Fruit fly (Drosophila melanogaster) whole organism, embryonic: ENCODE results near the gene Nnp-1.

Experiments
- ATbp ChIP-seq: fragments of 200-800 bp; sonication (Bioruptor generic); optimal IDR thresholded peaks from 2 replicates; lab custom pipeline; 2017; ENCODE audit warnings: missing biosample characterization, mild to moderate bottlenecking, missing genetic modification characterization, missing genetic modification reagents
- C15 ChIP-seq: fragments of 200-800 bp; sonication (Bioruptor generic); IDR thresholded peaks from 3 replicates; pipeline ENCODE4 v1.3.6; 2022; ENCODE audit warnings: missing biosample characterization, missing genetic modification characterization
- CG10543 ChIP-seq: fragments of 200-800 bp; sonication (Bioruptor generic); optimal IDR thresholded peaks from 3 replicates; lab custom pipeline; 2017; ENCODE audit warnings: missing biosample characterization, mild to moderate bottlenecking, missing genetic modification characterization, moderate library complexity
- CG11085 ChIP-seq: fragments of 200-800 bp; sonication (Bioruptor generic); IDR thresholded peaks from 2 replicates; pipeline ENCODE4 v1.3.6; 2022; ENCODE audit warnings: missing biosample characterization, missing genetic modification characterization
- CG12236 ChIP-seq: fragments of 200-800 bp; sonication (Bioruptor generic); optimal IDR thresholded peaks from 2 replicates; lab custom pipeline; 2016; ENCODE audit warnings: missing biosample characterization, missing genetic modification characterization
- CG12391 ChIP-seq: fragments of 200-800 bp; sonication (Bioruptor generic); optimal IDR thresholded peaks from 3 replicates; lab custom pipeline; 2018; ENCODE audit warnings: missing biosample characterization, mild to moderate bottlenecking, missing genetic modification characterization, moderate library complexity
- CG13775 ChIP-seq: fragments of 200-800 bp; sonication (Bioruptor generic); optimal IDR thresholded peaks from 3 replicates; lab custom pipeline; 2017; ENCODE audit warnings: missing biosample characterization, mild to moderate bottlenecking, missing genetic modification characterization
- CG14965 ChIP-seq: fragments of 200-800 bp; sonication (Bioruptor generic); optimal IDR thresholded peaks from 2 replicates; lab custom pipeline; 2016; ENCODE audit warnings: missing biosample characterization, missing genetic modification characterization, borderline replicate concordance
- CG1603 ChIP-seq: fragments of 200-800 bp; sonication (Bioruptor generic); optimal IDR thresholded peaks from 2 replicates; lab custom pipeline; 2019; ENCODE audit warnings: missing biosample characterization, mild to moderate bottlenecking, missing genetic modification characterization, moderate library complexity
- CG2116 ChIP-seq: fragments of 200-800 bp; sonication (Bioruptor generic); optimal IDR thresholded peaks from 3 replicates; lab custom pipeline; 2018; ENCODE audit warnings: missing biosample characterization, mild to moderate bottlenecking, missing genetic modification characterization
- CG2202 ChIP-seq: fragments of 200-800 bp; sonication (Bioruptor generic); optimal IDR thresholded peaks from 2 replicates; lab custom pipeline; 2018; ENCODE audit warnings: missing biosample characterization, mild to moderate bottlenecking, missing genetic modification characterization
- CG32767 ChIP-seq: fragments of 200-800 bp; sonication (Bioruptor generic); IDR thresholded peaks from 2 replicates; pipeline ENCODE4 v1.3.6; 2022; ENCODE audit warnings: missing biosample characterization, missing genetic modification characterization
- CG33213 ChIP-seq: fragments of 200-800 bp; sonication (Bioruptor generic); optimal IDR thresholded peaks from 3 replicates; lab custom pipeline; 2016; ENCODE audit warnings: missing biosample characterization, missing genetic modification characterization
- CG3838 ChIP-seq: fragments of 200-800 bp; sonication (Bioruptor generic); optimal IDR thresholded peaks from 3 replicates; lab custom pipeline; 2016; ENCODE audit warnings: missing biosample characterization, missing genetic modification characterization
- CG7271 ChIP-seq: fragments of 200-800 bp; sonication (Bioruptor generic); optimal IDR thresholded peaks from 2 replicates; lab custom pipeline; 2018; ENCODE audit warnings: missing biosample characterization, mild to moderate bottlenecking, missing genetic modification characterization, moderate library complexity
- CG7372 ChIP-seq: fragments of 200-800 bp; sonication (Bioruptor generic); IDR thresholded peaks from 2 replicates; pipeline ENCODE4 v1.3.6; 2022; ENCODE audit warnings: missing biosample characterization, missing genetic modification characterization
- CG7786 ChIP-seq: fragments of 200-800 bp; sonication (Bioruptor generic); optimal IDR thresholded peaks from 2 replicates; lab custom pipeline; 2016; ENCODE audit warnings: missing biosample characterization, missing genetic modification characterization
- CG7839 ChIP-seq: fragments of 200-800 bp; sonication (Bioruptor generic); optimal IDR thresholded peaks from 3 replicates; lab custom pipeline; 2018; ENCODE audit warnings: missing biosample characterization, mild to moderate bottlenecking, missing genetic modification characterization, moderate library complexity
- CG9817 ChIP-seq: fragments of 200-800 bp; sonication (Bioruptor generic); optimal IDR thresholded peaks from 2 replicates; lab custom pipeline; 2018; ENCODE audit warnings: missing biosample characterization, mild to moderate bottlenecking, missing genetic modification characterization, moderate library complexity
- CTCF ChIP-seq: fragments of 200-800 bp; sonication (Bioruptor generic); optimal IDR thresholded peaks from 2 replicates; lab custom pipeline; 2017; ENCODE audit warnings: missing biosample characterization, mild to moderate bottlenecking, missing genetic modification characterization, moderate library complexity
- Dek ChIP-seq: fragments of 200-800 bp; sonication (Bioruptor generic); optimal IDR thresholded peaks from 3 replicates; lab custom pipeline; 2019; ENCODE audit warnings: missing biosample characterization, mild to moderate bottlenecking, missing genetic modification characterization, moderate library complexity
- Dref ChIP-seq: fragments of 200-800 bp; sonication (Bioruptor generic); IDR thresholded peaks from 2 replicates; pipeline ENCODE4 v1.3.6; 2022; ENCODE audit warnings: missing biosample characterization, missing genetic modification characterization
- HLH3B ChIP-seq: fragments of 200-800 bp; sonication (Bioruptor generic); IDR thresholded peaks from 2 replicates; pipeline ENCODE4 v1.3.6; 2022; ENCODE audit warnings: missing biosample characterization, missing genetic modification characterization
- HmgD ChIP-seq: fragments of 200-800 bp; sonication (Bioruptor generic); optimal IDR thresholded peaks from 3 replicates; lab custom pipeline; 2016; ENCODE audit warnings: missing biosample characterization, missing genetic modification characterization
- Hr3 ChIP-seq: fragments of 200-800 bp; sonication (Bioruptor generic); optimal IDR thresholded peaks from 3 replicates; lab custom pipeline; 2016; ENCODE audit warnings: missing biosample characterization, missing genetic modification characterization
- Hr78 ChIP-seq, 2 experiments: fragments of 200-800 bp in 1 of 2; fragments of >200 bp in 1 of 2; sonication (Bioruptor generic) in 1 of 2; optimal IDR thresholded peaks; 2 replicates each; lab custom pipeline; 2017 to 2019; ENCODE audit warnings: missing biosample characterization in 2 of 2, missing genetic modification characterization in 2 of 2, mild to moderate bottlenecking in 1 of 2, moderate library complexity in 1 of 2
- Jarid2 ChIP-seq: fragments of 200-800 bp; sonication (Bioruptor generic); optimal IDR thresholded peaks from 3 replicates; lab custom pipeline; 2017; ENCODE audit warnings: mild to moderate bottlenecking, missing biosample characterization, missing genetic modification reagents, missing genetic modification characterization
- Meics ChIP-seq: fragments of 200-800 bp; sonication (Bioruptor generic); optimal IDR thresholded peaks from 2 replicates; lab custom pipeline; 2017; ENCODE audit warnings: missing biosample characterization, mild to moderate bottlenecking, missing genetic modification characterization
- NK7.1 ChIP-seq: fragments of 200-800 bp; sonication (Bioruptor generic); optimal IDR thresholded peaks from 3 replicates; lab custom pipeline; 2016; ENCODE audit warnings: missing biosample characterization, missing genetic modification characterization
- NfI ChIP-seq: fragments of 200-800 bp; sonication (Bioruptor generic); optimal IDR thresholded peaks from 3 replicates; lab custom pipeline; 2018; ENCODE audit warnings: missing biosample characterization, mild to moderate bottlenecking, missing genetic modification characterization, moderate library complexity
- Optix ChIP-seq: fragments of 200-800 bp; sonication (Bioruptor generic); IDR thresholded peaks from 3 replicates; pipeline ENCODE4 v1.3.6; 2022; ENCODE audit warnings: missing biosample characterization, missing genetic modification characterization
- Rx ChIP-seq: fragments of 200-800 bp; sonication (Bioruptor generic); IDR thresholded peaks from 2 replicates; pipeline ENCODE4 v1.3.6; 2022; ENCODE audit warnings: missing biosample characterization, missing genetic modification characterization
- Six4 ChIP-seq: fragments of 200-800 bp; sonication (Bioruptor generic); optimal IDR thresholded peaks from 2 replicates; lab custom pipeline; 2016; ENCODE audit warnings: missing biosample characterization, missing genetic modification characterization
- Ssrp ChIP-seq: fragments of 200-800 bp; sonication (Bioruptor generic); optimal IDR thresholded peaks from 2 replicates; lab custom pipeline; 2018; ENCODE audit warnings: missing biosample characterization, mild to moderate bottlenecking, missing genetic modification characterization, moderate library complexity
- Vsx1 ChIP-seq: fragments of 200-800 bp; sonication (Bioruptor generic); optimal IDR thresholded peaks from 2 replicates; lab custom pipeline; 2017; ENCODE audit warnings: missing biosample characterization, mild to moderate bottlenecking, missing genetic modification characterization, missing genetic modification reagents
- amos ChIP-seq: fragments of 200-800 bp; sonication (Bioruptor generic); IDR thresholded peaks from 2 replicates; pipeline ENCODE4 v1.3.6; 2022; ENCODE audit warnings: missing biosample characterization, missing genetic modification characterization; ENCODE audit not compliant: partially characterized antibody
- bcd ChIP-seq: fragments of 200-800 bp; sonication (Bioruptor generic); optimal IDR thresholded peaks from 2 replicates; lab custom pipeline; 2017; ENCODE audit warnings: missing biosample characterization, mild to moderate bottlenecking, missing genetic modification characterization
- caup ChIP-seq: fragments of 200-800 bp; sonication (Bioruptor generic); optimal IDR thresholded peaks from 3 replicates; lab custom pipeline; 2017; ENCODE audit warnings: missing biosample characterization, mild to moderate bottlenecking, missing genetic modification characterization, moderate library complexity; ENCODE audit not compliant: severe bottlenecking
- chm ChIP-seq: fragments of 200-800 bp; sonication (Bioruptor generic); IDR thresholded peaks from 2 replicates; pipeline ENCODE4 v1.3.6; 2022; ENCODE audit warnings: missing biosample characterization, missing genetic modification characterization
- ewg ChIP-seq: fragments of 200-800 bp; sonication (Bioruptor generic); optimal IDR thresholded peaks from 3 replicates; lab custom pipeline; 2017; ENCODE audit warnings: mild to moderate bottlenecking, missing biosample characterization, missing genetic modification reagents, missing genetic modification characterization
- gce ChIP-seq: fragments of 200-800 bp; sonication (Bioruptor generic); IDR thresholded peaks from 3 replicates; pipeline ENCODE4 v1.3.6; 2022; ENCODE audit warnings: missing biosample characterization, missing genetic modification characterization
- gem ChIP-seq: fragments of 200-800 bp; sonication (Bioruptor generic); optimal IDR thresholded peaks from 2 replicates; lab custom pipeline; 2019; ENCODE audit warnings: missing biosample characterization, mild to moderate bottlenecking, missing genetic modification characterization, moderate library complexity
- grau ChIP-seq: fragments of 200-800 bp; optimal IDR thresholded peaks from 3 replicates; lab custom pipeline; 2019; ENCODE audit warnings: missing biosample characterization, mild to moderate bottlenecking, missing genetic modification characterization, moderate library complexity
- ham ChIP-seq: fragments of 200-800 bp; sonication (Bioruptor generic); IDR thresholded peaks from 2 replicates; pipeline ENCODE4 v1.3.6; 2022; ENCODE audit warnings: missing biosample characterization, missing genetic modification characterization
- kay ChIP-seq: fragments of 200-800 bp; sonication (Bioruptor generic); optimal IDR thresholded peaks from 2 replicates; lab custom pipeline; 2016; ENCODE audit warnings: missing biosample characterization, missing genetic modification characterization
- kni ChIP-seq: fragments of 200-800 bp; sonication (Bioruptor generic); optimal IDR thresholded peaks from 3 replicates; lab custom pipeline; 2017; ENCODE audit warnings: mild to moderate bottlenecking, missing biosample characterization, missing genetic modification reagents, missing genetic modification characterization
- nmo ChIP-seq: fragments of 200-800 bp; sonication (Bioruptor generic); optimal IDR thresholded peaks from 2 replicates; lab custom pipeline; 2018; ENCODE audit warnings: missing biosample characterization, mild to moderate bottlenecking, missing genetic modification characterization, moderate library complexity
- nom ChIP-seq: fragments of 200-800 bp; sonication (Bioruptor generic); optimal IDR thresholded peaks from 2 replicates; lab custom pipeline; 2017; ENCODE audit warnings: missing biosample characterization, missing genetic modification characterization, mild to moderate bottlenecking, moderate library complexity, missing genetic modification reagents
- sens-2 ChIP-seq: fragments of 200-800 bp; sonication (Bioruptor generic); IDR thresholded peaks from 2 replicates; pipeline ENCODE4 v1.3.6; 2022; ENCODE audit warnings: missing biosample characterization, missing genetic modification characterization

Nnp-1 gene

DNA sequence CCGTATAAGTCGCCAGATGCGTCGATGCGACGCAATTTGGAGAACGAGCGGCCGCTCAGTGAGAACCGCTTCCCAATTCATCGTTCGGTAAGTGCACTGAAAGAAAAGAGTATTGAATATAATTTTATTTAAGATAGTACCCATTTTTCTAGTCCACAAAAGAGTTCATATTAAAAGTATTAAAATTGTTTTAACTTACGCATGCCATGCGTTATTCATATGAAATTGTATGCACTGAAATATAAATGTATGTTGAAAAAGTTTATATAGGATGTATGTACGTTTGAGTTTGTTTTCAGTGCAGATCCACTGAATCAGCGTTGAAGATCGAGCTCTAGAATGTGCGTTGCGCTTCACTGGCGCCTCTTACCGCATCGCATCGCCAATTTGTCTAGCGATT lies 33.6 kb upstream of the Nnp-1 start (continued):
- TF ChIP-seq kni (GFP tag; lab: Kevin White, UChicago): no peak
- TF ChIP-seq Ssrp (tag; lab: Kevin White, UChicago): no peak
- no peak for TF ChIP-seq Optix (GFP tag; lab: Robert Waterston, UW)
- TF ChIP-seq ewg (GFP tag; lab: Kevin White, UChicago): no peak
- TF ChIP-seq CG3838: no peak
- no peak for TF ChIP-seq Hr78 (GFP tag; optimal IDR thresholded peaks at IDR 0.05; lab: Kevin White, UChicago)
- no peak for TF ChIP-seq nom (GFP tag; lab: Kevin White, UChicago)
- TF ChIP-seq Dref (GFP tag; lab: Robert Waterston, UW): no peak
- peak; percentile 24 for TF ChIP-seq CG7839 (tag; lab: Kevin White, UChicago)
- TF ChIP-seq CG12391 (tag; lab: Kevin White, UChicago): peak; percentile 2
- no peak for TF ChIP-seq CG7786
- TF ChIP-seq CG1603 (tag; lab: Kevin White, UChicago): no peak
- no peak for TF ChIP-seq Dek (tag; lab: Kevin White, UChicago)
- no peak for TF ChIP-seq CG11085 (GFP tag; lab: Robert Waterston, UW)

DNA sequence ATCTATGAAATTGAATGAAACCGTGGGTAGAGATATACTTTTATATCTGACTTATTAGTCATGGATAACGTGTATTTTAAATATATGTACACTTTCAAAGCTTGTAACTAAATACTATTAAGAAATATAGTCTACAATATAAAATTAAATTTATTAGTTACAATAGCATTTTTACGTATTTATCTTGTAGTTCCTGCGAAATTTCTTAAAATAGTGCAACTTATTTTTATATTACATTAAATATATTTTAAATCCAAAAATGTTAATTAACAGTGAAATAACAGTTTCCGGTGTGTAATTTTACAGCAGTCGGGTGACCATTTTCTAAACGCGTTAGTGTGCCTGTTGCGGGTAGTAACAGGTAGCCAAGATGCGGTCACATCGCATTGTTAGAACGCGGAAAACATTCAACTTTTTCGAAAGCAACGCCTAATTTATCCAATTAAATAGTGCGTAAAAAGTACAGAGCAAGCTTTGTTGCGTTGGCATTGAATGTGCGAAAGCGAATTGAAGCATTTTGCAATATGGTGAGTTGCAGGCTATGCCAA lies 32.7 kb upstream of the Nnp-1 start, which contains the start of the genes CG10859 and CG7110:
Gene CG10859 (minus strand): TSS at position 51 of the 548 bp plus-strand sequence.
Gene CG7110 (plus strand): TSS at position 378 of the 548 bp plus-strand sequence.
- TF ChIP-seq HLH3B (GFP tag; lab: Robert Waterston, UW): 0 out of 2 replicates have a peak, but pooled peaks have one; percentile 19
- no peak for TF ChIP-seq CG12236 (GFP tag; lab: Kevin White, UChicago)
- peak; percentile 51 for TF ChIP-seq grau
- peak; percentile 79 for TF ChIP-seq Meics (GFP tag; lab: Kevin White, UChicago)
- TF ChIP-seq CTCF (GFP tag; lab: Kevin White, UChicago): no peak
- peak; percentile 63 for TF ChIP-seq bcd (GFP tag; lab: Kevin White, UChicago)
- TF ChIP-seq Six4 (GFP tag; lab: Kevin White, UChicago): no peak
- peak; percentile 30 for TF ChIP-seq nom (GFP tag; lab: Kevin White, UChicago)
- TF ChIP-seq HmgD (GFP tag; lab: Kevin White, UChicago): no peak
- peak; percentile 25 for TF ChIP-seq gem (tag; lab: Kevin White, UChicago)
- TF ChIP-seq CG13775 (GFP tag; lab: Kevin White, UChicago): peak; percentile 66
- TF ChIP-seq kay (GFP tag; lab: Kevin White, UChicago): no peak
- TF ChIP-seq CG10543 (GFP tag; lab: Kevin White, UChicago): peak; percentile 26
- peak; percentile 33; the same call in 1 of the 2 replicates for TF ChIP-seq sens-2 (GFP tag; lab: Robert Waterston, UW)
- peak; percentile 51 for TF ChIP-seq nmo (GFP tag; lab: Kevin White, UChicago)
- no peak for TF ChIP-seq gce (GFP tag; lab: Robert Waterston, UW)
- peak; percentile 50 for TF ChIP-seq Vsx1 (GFP tag; lab: Kevin White, UChicago)
- TF ChIP-seq NfI (GFP tag; lab: Kevin White, UChicago): peak; percentile 78
- TF ChIP-seq Jarid2 (GFP tag; lab: Kevin White, UChicago): peak; percentile 16
- TF ChIP-seq caup (GFP tag; lab: Kevin White, UChicago): peak; percentile 79
- no peak for TF ChIP-seq NK7.1 (GFP tag; lab: Kevin White, UChicago)
- TF ChIP-seq ATbp (GFP tag; lab: Kevin White, UChicago): no peak
- TF ChIP-seq CG33213: peak; percentile 56
- TF ChIP-seq ham: no peak
- no peak for TF ChIP-seq Hr3 (GFP tag; lab: Kevin White, UChicago)
- TF ChIP-seq CG14965: no peak
- peak; percentile 24 for TF ChIP-seq CG9817 (tag; lab: Kevin White, UChicago)
- peak; percentile 40 for TF ChIP-seq CG2116 (GFP tag; lab: Kevin White, UChicago)
- peak; percentile 30; the same call in 1 of the 2 replicates for TF ChIP-seq amos
- TF ChIP-seq chm: peak; percentile 65; the same call in 1 of the 2 replicates
- no peak for TF ChIP-seq Rx (GFP tag; lab: Robert Waterston, UW)
- no peak for TF ChIP-seq C15 (GFP tag; lab: Robert Waterston, UW)
- TF ChIP-seq CG7271 (tag; lab: Kevin White, UChicago): peak; percentile 46
- no peak for TF ChIP-seq CG32767 (GFP tag; lab: Robert Waterston, UW)
- TF ChIP-seq CG2202 (tag; lab: Kevin White, UChicago): peak; percentile 43
- TF ChIP-seq CG7372 (GFP tag; lab: Robert Waterston, UW): no peak
